Fruit fly (Drosophila melanogaster) whole organism, prepupa: Measurements from ENCODE around the gene CG40813.
"Not testable (repeated sequence)": the region's sequence is repeated elsewhere in the genome, so short reads cannot be mapped to it uniquely, and the experiment has no call there.

ENCODE experiments used
- CG32006 ChIP-seq: fragments of 200-800 bp; sonication (Bioruptor generic); optimal IDR thresholded peaks from 3 replicates; lab custom pipeline; 2017; ENCODE audit warnings: missing biosample characterization, mild to moderate bottlenecking, missing genetic modification characterization
- Gug ChIP-seq: fragments of 200-800 bp; sonication (Bioruptor generic); IDR thresholded peaks from 2 replicates; pipeline ENCODE4 v1.3.6; 2022; ENCODE audit warnings: missing biosample characterization, missing genetic modification characterization
- Hr39 ChIP-seq: fragments of 200-800 bp; sonication (Bioruptor generic); optimal IDR thresholded peaks from 2 replicates; lab custom pipeline; 2016; ENCODE audit warnings: missing biosample characterization, missing genetic modification characterization

dm6 chrX:22157587-22157986 lies 14.7 kb downstream of the CG40813 start, which contains the start of gene CG46506:
- not testable (repeated sequence) for TF ChIP-seq Gug; Hr39 (GFP tag; lab: Kevin White, UChicago); CG32006 (GFP tag; lab: Kevin White, UChicago)
